Worm (Caenorhabditis elegans): ENCODE data around the gene C46G7.2.

ce11 chrIV:5986829-5987228 lies 28.2 kb upstream of the C46G7.2 start:
- no peak for TF ChIP-seq tbx-11 (GFP tag; IDR thresholded peaks at IDR 0.05)
- no peak for TF ChIP-seq hnd-1 (tag; optimal IDR thresholded peaks at IDR 0.05)
